Worm (Caenorhabditis elegans): ENCODE measurements around the gene F57C12.2.

Gene F57C12.2

ce11 chrX:600671-601070 lies 49.5 kb upstream of the F57C12.2 start (continued):
- TF ChIP-seq skn-1 (tag; optimal IDR thresholded peaks at IDR 0.05) (no peak), spr-3 (GFP tag; optimal IDR thresholded peaks at IDR 0.05) (no peak), hmg-1.1 (GFP tag; IDR thresholded peaks at IDR 0.05) (no peak)

- TF ChIP-seq mep-1 (tag; optimal IDR thresholded peaks at IDR 0.05) (no peak), attf-4 (tag; optimal IDR thresholded peaks at IDR 0.05) (no peak), tra-1 (GFP tag; IDR thresholded peaks at IDR 0.05) (no peak), arid-1 (GFP tag; conservative IDR thresholded peaks at IDR 0.05) (no peak), unc-62 (GFP tag; optimal IDR thresholded peaks at IDR 0.05 in 1 of 2) (peak in 1 of 2 experiments; percentile 13), unc-62 (tag; optimal IDR thresholded peaks at IDR 0.05) (no peak), lin-1 (GFP tag; IDR thresholded peaks at IDR 0.05) (no peak), ama-1 (optimal IDR thresholded peaks at IDR 0.05) (no peak), nhr-42 (GFP tag; IDR thresholded peaks at IDR 0.05) (no peak), dmd-9 (GFP tag; IDR thresholded peaks at IDR 0.05) (no peak)
Observed at ce11 chrX:599476-599875, 48.3 kb upstream of the F57C12.2 start, which contains the start of gene F13C5.3. Gene F13C5.3, minus strand, starts transcription at chrX:599576.

- peak; percentile 52; the same call in 1 of the 2 replicates for TF ChIP-seq egl-43 (GFP tag; IDR thresholded peaks at IDR 0.05)
- peak; percentile 96 for TF ChIP-seq set-16 (GFP tag; IDR thresholded peaks at IDR 0.05)
- TF ChIP-seq mdt-29 (GFP tag; IDR thresholded peaks at IDR 0.05), result 0 out of 2 replicates have a peak, but pooled peaks have one; percentile 10
- TF ChIP-seq arid-1 (GFP tag; conservative IDR thresholded peaks at IDR 0.05), result no peak
- TF ChIP-seq nhr-41 (GFP tag; IDR thresholded peaks at IDR 0.05), result no peak
Observed at ce11 chrX:593910-594447, 42.8 kb upstream of the F57C12.2 start, which contains the start of gene F13C5.2. Gene F13C5.2, plus strand, starts transcription at chrX:593960.

ce11 chrX:593245-593733 lies 42.1 kb upstream of the F57C12.2 start:
- no peak for TF ChIP-seq Y105C5A.15 (GFP tag; IDR thresholded peaks at IDR 0.05)
- TF ChIP-seq ZK337.2 (GFP tag; IDR thresholded peaks at IDR 0.05), result no peak
- no peak for TF ChIP-seq D1046.2 (GFP tag; IDR thresholded peaks at IDR 0.05)
- TF ChIP-seq zip-11 (GFP tag; IDR thresholded peaks at IDR 0.05), result no peak
- TF ChIP-seq dve-1 (tag; optimal IDR thresholded peaks at IDR 0.05; ENCODE audit: insufficient read depth), result peak; percentile 94
- no peak for TF ChIP-seq gei-8 (GFP tag; optimal IDR thresholded peaks at IDR 0.05)
- no peak for TF ChIP-seq ceh-62 (tag; optimal IDR thresholded peaks at IDR 0.05)
- no peak for TF ChIP-seq lin-15B (tag; optimal IDR thresholded peaks at IDR 0.05)
- TF ChIP-seq daf-8 (GFP tag; IDR thresholded peaks at IDR 0.05), result no peak
- no peak; the same call in 1 of the 2 replicates for TF ChIP-seq lin-38 (GFP tag; IDR thresholded peaks at IDR 0.05)
- TF ChIP-seq lsy-2 (tag; optimal IDR thresholded peaks at IDR 0.05), result peak; percentile 75 to 87
- no peak for TF ChIP-seq unc-130 (GFP tag; optimal IDR thresholded peaks at IDR 0.05)
- TF ChIP-seq F44E2.7 (GFP tag; IDR thresholded peaks at IDR 0.05), result no peak
- peak; percentile 51 for TF ChIP-seq mes-2 (tag; optimal IDR thresholded peaks at IDR 0.05; ENCODE audit: poor library complexity, severe bottlenecking)
- no peak for TF ChIP-seq unc-39 (tag; optimal IDR thresholded peaks at IDR 0.05)
- no peak for TF ChIP-seq ZK546.5 (tag; optimal IDR thresholded peaks at IDR 0.05)
- TF ChIP-seq F37D6.2 (tag; optimal IDR thresholded peaks at IDR 0.05), result peak; percentile 63
- TF ChIP-seq nhr-41 (GFP tag; IDR thresholded peaks at IDR 0.05), result no peak
- no peak for TF ChIP-seq ceh-82 (tag; optimal IDR thresholded peaks at IDR 0.05)
- TF ChIP-seq ztf-7 (tag; optimal IDR thresholded peaks at IDR 0.05), result peak; percentile 75
- peak; percentile 82 for TF ChIP-seq ctbp-1 (GFP tag; IDR thresholded peaks at IDR 0.05)
- TF ChIP-seq ceh-28 (tag; optimal IDR thresholded peaks at IDR 0.05), result no peak
- peak; percentile 58 for TF ChIP-seq nhr-10 (tag; optimal IDR thresholded peaks at IDR 0.05)
- TF ChIP-seq daf-16 (GFP tag; optimal IDR thresholded peaks at IDR 0.05), result peak; percentile 5 to 65
- TF ChIP-seq daf-16 (tag; optimal IDR thresholded peaks at IDR 0.05), result peak; percentile 84
- TF ChIP-seq Y75B8A.6 (GFP tag; IDR thresholded peaks at IDR 0.05), result no peak
- no peak for TF ChIP-seq R02D3.7 (tag; optimal IDR thresholded peaks at IDR 0.05)
- peak; percentile 99 for TF ChIP-seq aha-1 (tag)
- TF ChIP-seq T20F7.1 (GFP tag; optimal IDR thresholded peaks at IDR 0.05), result peak; percentile 52
- TF ChIP-seq Y5F2A.4 (GFP tag; optimal IDR thresholded peaks at IDR 0.05), result no peak
- TF ChIP-seq saeg-2 (GFP tag; IDR thresholded peaks at IDR 0.05), result no peak
